Fruit fly (Drosophila melanogaster) whole organism, adult: ENCODE data around the gene CG33689.

Experiments used
- CG11617 ChIP-seq: fragments of 200-800 bp; sonication (Bioruptor generic); optimal IDR thresholded peaks from 2 replicates; lab custom pipeline; 2017; ENCODE audit warnings: mild to moderate bottlenecking, missing biosample characterization, missing genetic modification reagents, missing genetic modification characterization
- CG12768 ChIP-seq: fragments of 200-800 bp; sonication (Bioruptor generic); optimal IDR thresholded peaks from 2 replicates; lab custom pipeline; 2017; ENCODE audit warnings: missing biosample characterization, missing genetic modification characterization, mild to moderate bottlenecking, moderate library complexity, missing genetic modification reagents
- CG14711 ChIP-seq: fragments of 200-800 bp; sonication (Bioruptor generic); optimal IDR thresholded peaks from 2 replicates; lab custom pipeline; 2018; ENCODE audit warnings: missing biosample characterization, mild to moderate bottlenecking, missing genetic modification characterization, moderate library complexity
- CG1620 ChIP-seq: fragments of 200-800 bp; sonication (Bioruptor generic); optimal IDR thresholded peaks from 2 replicates; lab custom pipeline; 2016; ENCODE audit warnings: missing biosample characterization, missing genetic modification characterization
- CG33017 ChIP-seq: fragments of 200-800 bp; sonication (Bioruptor generic); optimal IDR thresholded peaks from 2 replicates; lab custom pipeline; 2018; ENCODE audit warnings: missing biosample characterization, mild to moderate bottlenecking, missing genetic modification characterization, moderate library complexity
- CG7101 ChIP-seq: fragments of 200-800 bp; sonication (Bioruptor generic); optimal IDR thresholded peaks from 2 replicates; lab custom pipeline; 2018; ENCODE audit warnings: missing biosample characterization, mild to moderate bottlenecking, missing genetic modification characterization, moderate library complexity
- Hr96 ChIP-seq: fragments of 200-800 bp; sonication (Bioruptor generic); optimal IDR thresholded peaks from 2 replicates; lab custom pipeline; 2016; ENCODE audit warnings: missing biosample characterization, missing genetic modification characterization
- bab1 ChIP-seq: fragments of 200-800 bp; sonication (Bioruptor generic); optimal IDR thresholded peaks from 3 replicates; lab custom pipeline; 2019; ENCODE audit warnings: missing biosample characterization, mild to moderate bottlenecking, missing genetic modification characterization, moderate library complexity
- cic ChIP-seq: fragments of 200-800 bp; sonication (Bioruptor generic); optimal IDR thresholded peaks from 2 replicates; lab custom pipeline; 2017; ENCODE audit warnings: missing biosample characterization, mild to moderate bottlenecking, missing genetic modification characterization, moderate library complexity
- kay ChIP-seq: fragments of 200-800 bp; sonication (Bioruptor generic); peaks from one replicate; lab custom pipeline; 2016; ENCODE audit warnings: missing biosample characterization, missing genetic modification characterization, borderline replicate concordance
- pad ChIP-seq: fragments of 200-800 bp; sonication (Bioruptor generic); optimal IDR thresholded peaks from 3 replicates; lab custom pipeline; 2017; ENCODE audit warnings: missing biosample characterization, missing genetic modification characterization, mild to moderate bottlenecking, moderate library complexity, missing genetic modification reagents
- tj ChIP-seq: fragments of 200-800 bp; sonication (Bioruptor generic); optimal IDR thresholded peaks from 3 replicates; lab custom pipeline; 2017; ENCODE audit warnings: missing biosample characterization, mild to moderate bottlenecking, missing genetic modification characterization, moderate library complexity
- toe ChIP-seq: fragments of 200-800 bp; sonication (Bioruptor generic); optimal IDR thresholded peaks from 2 replicates; lab custom pipeline; 2016; ENCODE audit warnings: missing biosample characterization, missing genetic modification characterization

DNA sequence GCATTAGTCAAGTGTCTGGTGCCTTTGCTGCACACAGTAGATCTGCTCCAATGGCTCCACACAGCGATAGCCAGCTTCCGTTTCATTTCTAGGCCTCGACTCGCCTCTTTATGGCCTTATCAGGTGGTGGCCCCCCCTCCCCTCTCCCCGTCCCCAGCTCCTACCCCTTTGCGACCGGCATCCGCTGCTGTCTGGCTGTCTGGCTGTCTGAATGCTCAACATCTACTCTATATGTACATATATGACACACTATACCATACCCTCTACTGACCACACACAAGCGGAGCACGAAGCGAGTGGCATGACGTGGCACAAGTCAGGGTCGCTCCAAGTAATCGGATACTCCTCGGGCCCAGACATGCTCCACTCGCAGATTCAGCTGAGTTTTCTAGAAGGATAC is 41.7 kb upstream of the CG33689 start:
- TF ChIP-seq tj (GFP tag; lab: Kevin White, UChicago) (no peak), CG14711 (no peak), Hr96 (GFP tag; lab: Kevin White, UChicago) (no peak), CG33017 (tag; lab: Kevin White, UChicago) (no peak), CG7101 (tag; lab: Kevin White, UChicago) (no peak), kay (GFP tag; lab: Kevin White, UChicago) (no peak), CG12768 (GFP tag; lab: Kevin White, UChicago) (no peak), cic (GFP tag; lab: Kevin White, UChicago) (peak; percentile 50), bab1 (GFP tag; lab: Kevin White, UChicago) (no peak), toe (GFP tag; lab: Kevin White, UChicago) (no peak), CG11617 (GFP tag; lab: Kevin White, UChicago) (no peak), pad (GFP tag; lab: Kevin White, UChicago) (no peak), CG1620 (no peak)
